Fruit fly (Drosophila melanogaster) whole organism, prepupa: ENCODE results near the gene Adgf-D.
A peak's percentile ranks its signal among the peaks of the same experiment; 100 is the strongest.

Source experiments
- Blimp-1 ChIP-seq: fragments of 200-800 bp; sonication (Bioruptor generic); optimal IDR thresholded peaks from 3 replicates; lab custom pipeline; 2017; ENCODE audit warnings: missing biosample characterization, missing genetic modification characterization, mild to moderate bottlenecking, moderate library complexity, missing genetic modification reagents
- CG10631 ChIP-seq: fragments of 200-800 bp; sonication (Bioruptor generic); optimal IDR thresholded peaks from 2 replicates; lab custom pipeline; 2016; ENCODE audit warnings: missing biosample characterization, missing genetic modification characterization
- CG10669 ChIP-seq: fragments of 200-800 bp; sonication (Bioruptor generic); optimal IDR thresholded peaks from 3 replicates; lab custom pipeline; 2018; ENCODE audit warnings: missing biosample characterization, mild to moderate bottlenecking, missing genetic modification characterization, moderate library complexity
- CG11902 ChIP-seq: fragments of 200-800 bp; sonication (Bioruptor generic); optimal IDR thresholded peaks from 3 replicates; lab custom pipeline; 2016; ENCODE audit warnings: missing biosample characterization, missing genetic modification characterization
- CG15336 ChIP-seq: fragments of 200-800 bp; sonication (Bioruptor generic); IDR thresholded peaks from 2 replicates; pipeline ENCODE4 v1.3.6; 2022; ENCODE audit warnings: missing biosample characterization, missing genetic modification characterization
- CG1621 ChIP-seq: fragments of 200-800 bp; sonication (Bioruptor generic); optimal IDR thresholded peaks from 3 replicates; lab custom pipeline; 2018; ENCODE audit warnings: missing biosample characterization, mild to moderate bottlenecking, missing genetic modification characterization
- CG3032 ChIP-seq: fragments of 200-800 bp; optimal IDR thresholded peaks from 2 replicates; lab custom pipeline; 2019; ENCODE audit warnings: missing biosample characterization, mild to moderate bottlenecking, missing genetic modification characterization, moderate library complexity
- CG31627 ChIP-seq: fragments of 200-800 bp; sonication (Bioruptor generic); optimal IDR thresholded peaks from 3 replicates; lab custom pipeline; 2016; ENCODE audit warnings: missing biosample characterization, missing genetic modification characterization
- CG3919 ChIP-seq: fragments of 200-800 bp; sonication (Bioruptor generic); optimal IDR thresholded peaks from 3 replicates; lab custom pipeline; 2016; ENCODE audit warnings: missing biosample characterization, missing genetic modification characterization
- CG6163 ChIP-seq: fragments of 200-800 bp; sonication (Bioruptor generic); IDR thresholded peaks from 3 replicates; pipeline ENCODE4 v1.3.6; 2022; ENCODE audit warnings: missing biosample characterization, missing genetic modification characterization
- CG6276 ChIP-seq: fragments of 200-800 bp; sonication (Bioruptor generic); optimal IDR thresholded peaks from 2 replicates; lab custom pipeline; 2017; ENCODE audit warnings: missing biosample characterization, mild to moderate bottlenecking, missing genetic modification characterization
- CG6792 ChIP-seq: fragments of 200-800 bp; sonication (Bioruptor generic); optimal IDR thresholded peaks from 3 replicates; lab custom pipeline; 2016; ENCODE audit warnings: missing biosample characterization, missing genetic modification characterization
- CG6808 ChIP-seq: fragments of 200-800 bp; sonication (Bioruptor generic); optimal IDR thresholded peaks from 3 replicates; lab custom pipeline; 2017; ENCODE audit warnings: missing biosample characterization, missing genetic modification characterization, mild to moderate bottlenecking, moderate library complexity, missing genetic modification reagents
- CG7368 ChIP-seq: fragments of 200-800 bp; sonication (Bioruptor generic); optimal IDR thresholded peaks from 3 replicates; lab custom pipeline; 2016; ENCODE audit warnings: missing biosample characterization, missing genetic modification characterization
- CG8632 ChIP-seq: fragments of 200-800 bp; sonication (Bioruptor generic); optimal IDR thresholded peaks from 3 replicates; lab custom pipeline; 2016; ENCODE audit warnings: missing biosample characterization, missing genetic modification characterization
- Eip75B ChIP-seq: fragments of 200-800 bp; sonication (Bioruptor generic); optimal IDR thresholded peaks from 3 replicates; lab custom pipeline; 2016; ENCODE audit warnings: missing biosample characterization, missing genetic modification characterization
- Eip78C ChIP-seq: fragments of 200-800 bp; sonication (Bioruptor generic); peaks from one replicate; lab custom pipeline; 2016; ENCODE audit warnings: missing biosample characterization, missing genetic modification characterization
- Eip93F ChIP-seq: fragments of 200-800 bp; sonication (Bioruptor generic); optimal IDR thresholded peaks from 2 replicates; lab custom pipeline; 2016; ENCODE audit warnings: missing biosample characterization, mild to moderate bottlenecking, missing genetic modification characterization
- Ets21C ChIP-seq: fragments of 200-800 bp; sonication (Bioruptor generic); optimal IDR thresholded peaks from 3 replicates; lab custom pipeline; 2016; ENCODE audit warnings: missing biosample characterization, missing genetic modification characterization
- Gug ChIP-seq: fragments of 200-800 bp; sonication (Bioruptor generic); IDR thresholded peaks from 2 replicates; pipeline ENCODE4 v1.3.6; 2022; ENCODE audit warnings: missing biosample characterization, missing genetic modification characterization
- Hr39 ChIP-seq: fragments of 200-800 bp; sonication (Bioruptor generic); optimal IDR thresholded peaks from 2 replicates; lab custom pipeline; 2016; ENCODE audit warnings: missing biosample characterization, missing genetic modification characterization
- Hr4 ChIP-seq: fragments of 200-800 bp; sonication (Bioruptor generic); optimal IDR thresholded peaks from 3 replicates; lab custom pipeline; 2016; ENCODE audit warnings: missing biosample characterization, missing genetic modification characterization
- Lpt ChIP-seq: fragments of 200-800 bp; sonication (Bioruptor generic); optimal IDR thresholded peaks from 3 replicates; lab custom pipeline; 2016; ENCODE audit warnings: missing biosample characterization, missing genetic modification characterization
- Met ChIP-seq: fragments of 200-800 bp; sonication (Bioruptor generic); optimal IDR thresholded peaks from 3 replicates; lab custom pipeline; 2016; ENCODE audit warnings: missing biosample characterization, missing genetic modification characterization
- Smox ChIP-seq: fragments of 200-800 bp; sonication (Bioruptor generic); optimal IDR thresholded peaks from 3 replicates; lab custom pipeline; 2016; ENCODE audit warnings: missing biosample characterization, missing genetic modification characterization
- Sox102F ChIP-seq: fragments of 200-800 bp; sonication (Bioruptor generic); optimal IDR thresholded peaks from 2 replicates; lab custom pipeline; 2016; ENCODE audit warnings: missing biosample characterization, mild to moderate bottlenecking, missing genetic modification characterization
- acj6 ChIP-seq: fragments of 200-800 bp; sonication (Bioruptor generic); optimal IDR thresholded peaks from 3 replicates; lab custom pipeline; 2016; ENCODE audit warnings: missing biosample characterization, missing genetic modification characterization
- cyc ChIP-seq: fragments of 200-800 bp; sonication (Bioruptor generic); optimal IDR thresholded peaks from 3 replicates; lab custom pipeline; 2016; ENCODE audit warnings: missing biosample characterization, missing genetic modification characterization
- dsx ChIP-seq: fragments of 200-800 bp; optimal IDR thresholded peaks from 3 replicates; lab custom pipeline; 2019; ENCODE audit warnings: missing biosample characterization, mild to moderate bottlenecking, missing genetic modification characterization, moderate library complexity; ENCODE audit not compliant: poor library complexity, severe bottlenecking
- eg ChIP-seq: fragments of 200-800 bp; sonication (Bioruptor generic); IDR thresholded peaks from 3 replicates; pipeline ENCODE4 v1.3.6; 2022; ENCODE audit warnings: missing biosample characterization, missing genetic modification characterization
- esn ChIP-seq: fragments of 200-800 bp; sonication (Bioruptor generic); optimal IDR thresholded peaks from 2 replicates; lab custom pipeline; 2016; ENCODE audit warnings: missing biosample characterization, mild to moderate bottlenecking, missing genetic modification characterization, moderate library complexity
- fd59A ChIP-seq: fragments of 200-800 bp; sonication (Bioruptor generic); optimal IDR thresholded peaks from 2 replicates; lab custom pipeline; 2017; ENCODE audit warnings: missing biosample characterization, mild to moderate bottlenecking, missing genetic modification characterization, missing genetic modification reagents
- fd85E ChIP-seq: fragments of 200-800 bp; sonication (Bioruptor generic); optimal IDR thresholded peaks from 3 replicates; lab custom pipeline; 2016; ENCODE audit warnings: missing biosample characterization, missing genetic modification characterization
- fkh ChIP-seq: fragments of 200-800 bp; sonication (Bioruptor generic); optimal IDR thresholded peaks from 3 replicates; lab custom pipeline; 2017; ENCODE audit warnings: missing biosample characterization, mild to moderate bottlenecking, missing genetic modification characterization, moderate library complexity
- lz ChIP-seq: fragments of 200-800 bp; sonication (Bioruptor generic); optimal IDR thresholded peaks from 3 replicates; lab custom pipeline; 2016; ENCODE audit warnings: missing biosample characterization, missing genetic modification characterization
- net ChIP-seq: fragments of 200-800 bp; sonication (Bioruptor generic); optimal IDR thresholded peaks from 3 replicates; lab custom pipeline; 2016; ENCODE audit warnings: missing biosample characterization, missing genetic modification characterization
- salr ChIP-seq, 2 experiments: fragments of 200-800 bp; sonication (Bioruptor generic); optimal IDR thresholded peaks; 3 replicates each; lab custom pipeline; 2016 to 2018; ENCODE audit warnings: missing biosample characterization in 2 of 2, missing genetic modification characterization in 2 of 2, mild to moderate bottlenecking in 1 of 2
- ss ChIP-seq, 2 experiments: fragments of 200-800 bp; sonication (Bioruptor generic); optimal IDR thresholded peaks; 2 replicates in 1 of 2; 3 replicates in 1 of 2; lab custom pipeline; 2017 to 2018; ENCODE audit warnings: mild to moderate bottlenecking in 2 of 2, missing biosample characterization in 2 of 2, missing genetic modification characterization in 2 of 2, moderate library complexity in 1 of 2
- svp ChIP-seq: fragments of 200-800 bp; sonication (Bioruptor generic); peaks from one replicate; lab custom pipeline; 2016; ENCODE audit warnings: missing biosample characterization, missing genetic modification characterization
- topi ChIP-seq: fragments of 200-800 bp; sonication (Bioruptor generic); optimal IDR thresholded peaks from 3 replicates; lab custom pipeline; 2016; ENCODE audit warnings: missing biosample characterization, missing genetic modification characterization
- vri ChIP-seq: fragments of 200-800 bp; sonication (Bioruptor generic); optimal IDR thresholded peaks from 3 replicates; lab custom pipeline; 2016; ENCODE audit warnings: missing biosample characterization, mild to moderate bottlenecking, missing genetic modification characterization

Adgf-D gene

dm6 chr3R:13715012-13715673, 9.9 kb upstream of the Adgf-D start, which contains the start of gene kmr:
Gene kmr (plus strand): TSS chr3R:13715207.
- TF ChIP-seq CG3032 (tag; lab: Kevin White, UChicago) (peak; percentile 13), Lpt (GFP tag; lab: Kevin White, UChicago) (peak; percentile 28), CG11902 (no peak), net (peak; percentile 48), CG1621 (tag; lab: Kevin White, UChicago) (peak; percentile 49), fkh (GFP tag; lab: Kevin White, UChicago) (peak; percentile 96), acj6 (peak; percentile 5), CG3919 (peak; percentile 32), Eip78C (GFP tag; lab: Kevin White, UChicago) (peak; percentile 81), CG6808 (GFP tag; lab: Kevin White, UChicago) (peak; percentile 30), Ets21C (no peak), vri (peak; percentile 33), eg (GFP tag; lab: Robert Waterston, UW) (peak; percentile 55; the same call in 2 of the 3 replicates), svp (peak; percentile 39), salr (GFP tag; optimal IDR thresholded peaks at IDR 0.05; lab: Kevin White, UChicago) (no peak), Sox102F (GFP tag; lab: Kevin White, UChicago) (peak; percentile 55), CG6163 (GFP tag; lab: Robert Waterston, UW) (peak; percentile 57; the same call in 2 of the 3 replicates), Eip93F (GFP tag; lab: Kevin White, UChicago) (no peak), CG10669 (GFP tag; lab: Kevin White, UChicago) (no peak), Eip75B (peak; percentile 46), ss (GFP tag; optimal IDR thresholded peaks at IDR 0.05; lab: Kevin White, UChicago) (peak; percentile 33 to 47), CG6276 (GFP tag; lab: Kevin White, UChicago) (peak; percentile 23), fd85E (GFP tag; lab: Kevin White, UChicago) (no peak), dsx (GFP tag; lab: Kevin White, UChicago) (peak; percentile 58), CG15336 (GFP tag; lab: Robert Waterston, UW) (peak; percentile 16; the same call in 1 of the 2 replicates), topi (GFP tag; lab: Kevin White, UChicago) (peak; percentile 1)
- TF ChIP-seq, all 60 proteins: peak for 20

- TF ChIP-seq Smox (GFP tag; lab: Kevin White, UChicago) (no peak), eg (GFP tag; lab: Robert Waterston, UW) (peak; percentile 49; the same call in 1 of the 3 replicates), lz (GFP tag; lab: Kevin White, UChicago) (peak; percentile 6), Sox102F (GFP tag; lab: Kevin White, UChicago) (no peak), CG6163 (GFP tag; lab: Robert Waterston, UW) (peak; percentile 56; the same call in 2 of the 3 replicates), fd59A (GFP tag; lab: Kevin White, UChicago) (peak; percentile 19), CG3919 (peak; percentile 43), cyc (GFP tag; lab: Kevin White, UChicago) (peak; percentile 9), dsx (GFP tag; lab: Kevin White, UChicago) (peak; percentile 32), CG8632 (GFP tag; lab: Kevin White, UChicago) (no peak), fkh (GFP tag; lab: Kevin White, UChicago) (peak; percentile 56), Hr39 (GFP tag; lab: Kevin White, UChicago) (peak; percentile 18), CG6808 (GFP tag; lab: Kevin White, UChicago) (peak; percentile 6), CG7368 (GFP tag; lab: Kevin White, UChicago) (peak; percentile 41), Gug (GFP tag; lab: Robert Waterston, UW) (peak; percentile 52), CG3032 (tag; lab: Kevin White, UChicago) (peak; percentile 1), CG10669 (GFP tag; lab: Kevin White, UChicago) (peak; percentile 36), Met (GFP tag; lab: Kevin White, UChicago) (peak; percentile 6), salr (GFP tag; optimal IDR thresholded peaks at IDR 0.05; lab: Kevin White, UChicago) (peak in 1 of 2 experiments; percentile 53), esn (GFP tag; lab: Kevin White, UChicago) (peak; percentile 21), Hr4 (GFP tag; lab: Kevin White, UChicago) (no peak), CG10631 (GFP tag; lab: Kevin White, UChicago) (peak; percentile 8), CG1621 (tag; lab: Kevin White, UChicago) (peak; percentile 23), Eip78C (GFP tag; lab: Kevin White, UChicago) (peak; percentile 70), CG6792 (GFP tag; lab: Kevin White, UChicago) (peak; percentile 15), Blimp-1 (GFP tag; lab: Kevin White, UChicago) (no peak), CG31627 (GFP tag; lab: Kevin White, UChicago) (no peak)
Observed at dm6 chr3R:13713984-13714532, 8.9 kb upstream of the Adgf-D start.
